Worm (Caenorhabditis elegans): ENCODE results near the gene srz-59.

srz-59 gene

DNA sequence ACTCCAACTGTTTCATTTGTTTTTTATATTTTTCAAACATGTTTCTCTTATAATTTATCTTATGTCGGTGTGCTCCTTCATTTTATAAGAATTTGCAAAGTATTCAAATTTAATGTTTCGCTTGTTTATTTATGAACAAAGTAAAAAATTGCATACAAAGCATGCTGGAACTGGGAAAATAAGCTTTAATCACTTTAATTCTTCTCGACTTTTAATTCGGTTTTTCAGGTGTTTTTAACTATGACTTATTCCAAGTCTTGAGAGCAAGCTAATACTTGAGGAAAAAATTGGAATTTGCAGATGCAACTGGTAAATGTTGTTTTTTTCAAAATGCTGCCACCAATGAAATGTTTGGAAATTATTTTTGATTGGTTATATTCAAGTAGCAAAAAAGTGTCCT is at the start of gene srz-59:
srz-59 (plus strand) TSS at position 301 of the 400 bp plus-strand sequence.
- TF ChIP-seq syd-9 (tag; optimal IDR thresholded peaks at IDR 0.05): no peak
- no peak for TF ChIP-seq sox-2 (GFP tag; IDR thresholded peaks at IDR 0.05)
- no peak for TF ChIP-seq pat-9 (tag; optimal IDR thresholded peaks at IDR 0.05)
- no peak for TF ChIP-seq eyg-1 (tag; optimal IDR thresholded peaks at IDR 0.05)
- TF ChIP-seq che-1 (tag; optimal IDR thresholded peaks at IDR 0.05): no peak
- TF ChIP-seq tbx-7 (tag; optimal IDR thresholded peaks at IDR 0.05): no peak
- TF ChIP-seq ceh-31 (tag; optimal IDR thresholded peaks at IDR 0.05): no peak
- no peak for TF ChIP-seq gmeb-2 (tag; optimal IDR thresholded peaks at IDR 0.05)

DNA sequence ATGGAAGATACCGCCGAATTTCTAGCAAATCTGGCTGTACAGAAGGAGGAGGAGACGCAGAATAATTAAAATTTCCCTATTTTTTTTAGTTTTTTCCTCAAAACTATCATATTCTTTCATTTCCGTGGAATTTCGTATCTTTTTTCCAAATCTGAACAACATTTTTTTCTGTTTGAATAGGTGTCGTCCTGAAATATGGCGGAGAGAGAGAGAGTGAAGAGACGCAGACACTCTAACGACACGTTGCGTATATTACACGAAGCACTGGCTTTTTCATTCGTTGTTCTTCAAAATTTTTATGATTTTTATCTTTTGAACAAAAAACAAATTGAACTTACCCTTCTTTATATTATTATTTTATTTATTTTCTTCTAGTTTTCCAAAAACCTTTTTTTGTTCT is 48.9 kb upstream of the srz-59 start:
- TF ChIP-seq ceh-34 (tag; optimal IDR thresholded peaks at IDR 0.05): no peak
- TF ChIP-seq ets-4 (tag; optimal IDR thresholded peaks at IDR 0.05): no peak
- TF ChIP-seq pat-9 (tag; optimal IDR thresholded peaks at IDR 0.05): no peak
- TF ChIP-seq npax-4 (tag; optimal IDR thresholded peaks at IDR 0.05): no peak
- TF ChIP-seq ceh-45 (GFP tag; IDR thresholded peaks at IDR 0.05): no peak
- TF ChIP-seq nfya-1 (tag; optimal IDR thresholded peaks at IDR 0.05): no peak
- no peak for TF ChIP-seq rnt-1 (tag; optimal IDR thresholded peaks at IDR 0.05)
- no peak for TF ChIP-seq ceh-31 (tag; optimal IDR thresholded peaks at IDR 0.05)
- TF ChIP-seq fax-1 (tag; optimal IDR thresholded peaks at IDR 0.05): no peak
- TF ChIP-seq syd-9 (tag; optimal IDR thresholded peaks at IDR 0.05): no peak
- TF ChIP-seq tbx-7 (tag; optimal IDR thresholded peaks at IDR 0.05): no peak
- no peak for TF ChIP-seq pha-4 (tag; optimal IDR thresholded peaks at IDR 0.05)

DNA sequence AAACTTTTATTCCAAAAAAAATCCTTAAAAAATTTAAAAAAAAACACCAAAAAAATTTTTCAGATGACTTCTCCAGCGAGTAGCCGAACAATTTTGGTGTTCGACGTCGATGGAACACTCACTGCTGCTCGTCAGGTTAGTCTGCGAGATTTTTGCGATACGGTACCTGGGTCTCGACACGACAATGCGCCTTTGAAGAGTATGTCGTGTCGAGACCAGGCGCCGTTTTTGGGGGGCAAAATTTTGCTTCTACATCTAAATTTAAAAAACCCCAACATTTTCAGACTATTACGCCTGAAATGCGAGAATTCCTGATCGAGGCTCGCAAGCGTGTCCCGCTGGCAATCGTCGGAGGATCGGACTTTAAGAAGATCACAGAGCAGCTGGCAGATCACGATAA is 48.4 kb upstream of the srz-59 start, which contains the start of gene F52B11.2:
F52B11.2 (plus strand) TSS at position 64 of the 400 bp plus-strand sequence.
- TF ChIP-seq ref-2 (tag; optimal IDR thresholded peaks at IDR 0.05) (no peak), hlh-13 (GFP tag; optimal IDR thresholded peaks at IDR 0.05) (no peak), fkh-6 (tag; optimal IDR thresholded peaks at IDR 0.05) (no peak), hlh-6 (tag; optimal IDR thresholded peaks at IDR 0.05) (no peak), unc-42 (tag; optimal IDR thresholded peaks at IDR 0.05) (no peak), ceh-22 (tag; optimal IDR thresholded peaks at IDR 0.05) (no peak), unc-3 (GFP tag; conservative IDR thresholded peaks at IDR 0.05) (no peak), unc-3 (tag; optimal IDR thresholded peaks at IDR 0.05) (no peak), sdc-2 (tag; optimal IDR thresholded peaks at IDR 0.05) (no peak), ceh-2 (tag; optimal IDR thresholded peaks at IDR 0.05) (no peak), hlh-8 (tag; optimal IDR thresholded peaks at IDR 0.05) (no peak), elt-4 (tag; optimal IDR thresholded peaks at IDR 0.05) (no peak), ceh-31 (tag; optimal IDR thresholded peaks at IDR 0.05) (no peak), lim-6 (tag; optimal IDR thresholded peaks at IDR 0.05) (no peak), madf-2 (tag; optimal IDR thresholded peaks at IDR 0.05) (no peak), che-1 (tag; optimal IDR thresholded peaks at IDR 0.05) (no peak), ets-4 (tag; optimal IDR thresholded peaks at IDR 0.05) (no peak), ceh-14 (tag; optimal IDR thresholded peaks at IDR 0.05) (no peak)

DNA sequence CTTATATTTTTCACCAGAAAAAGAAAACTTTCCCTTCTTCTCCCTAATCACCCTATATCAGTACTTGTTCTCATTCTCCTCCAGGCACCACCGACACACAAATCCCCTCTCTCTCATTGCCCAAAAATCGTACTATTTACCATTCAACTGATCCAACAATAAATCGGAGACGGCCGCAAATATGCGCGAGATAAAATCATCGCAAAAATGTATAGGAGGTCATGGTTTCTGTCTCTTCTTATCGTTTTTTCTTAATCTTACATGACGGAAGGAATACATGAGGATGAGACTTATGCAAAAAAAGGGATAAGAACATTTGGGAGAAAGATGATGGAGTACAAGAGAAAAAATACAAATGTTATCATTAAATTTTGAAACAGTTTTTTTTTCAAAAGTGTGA is 45.5 kb upstream of the srz-59 start:
- no peak for TF ChIP-seq ceh-48 (tag; optimal IDR thresholded peaks at IDR 0.05)
- no peak for TF ChIP-seq ama-1 (optimal IDR thresholded peaks at IDR 0.05)
- TF ChIP-seq pqm-1 (tag; optimal IDR thresholded peaks at IDR 0.05): no peak
- TF ChIP-seq hlh-13 (GFP tag; optimal IDR thresholded peaks at IDR 0.05): no peak
- TF ChIP-seq elt-2 (tag; optimal IDR thresholded peaks at IDR 0.05): no peak
- no peak for TF ChIP-seq K02D7.2 (tag; optimal IDR thresholded peaks at IDR 0.05)
- no peak for TF ChIP-seq ceh-45 (GFP tag; IDR thresholded peaks at IDR 0.05)
- no peak for TF ChIP-seq pag-3 (tag; optimal IDR thresholded peaks at IDR 0.05; ENCODE audit: borderline replicate concordance)

DNA sequence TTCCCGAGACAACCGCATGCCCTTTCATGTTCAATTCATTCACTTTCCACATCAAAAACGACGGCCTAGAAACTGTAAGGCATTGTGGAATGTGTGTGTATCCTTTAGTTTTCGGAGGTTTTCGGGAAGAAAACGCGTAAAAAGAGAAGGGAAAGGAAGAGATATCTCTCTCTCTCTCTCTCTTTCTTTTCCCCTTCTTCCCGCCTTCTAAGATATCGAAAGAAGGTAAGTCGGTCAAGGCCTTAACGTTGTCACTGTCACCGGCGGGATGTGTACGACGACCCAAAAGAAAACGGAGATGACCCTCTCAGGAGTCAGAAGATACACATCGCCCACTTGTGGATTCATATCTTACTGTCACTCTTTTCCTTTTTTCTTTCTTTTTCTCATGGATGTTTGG is 42.1 kb upstream of the srz-59 start:
- no peak for TF ChIP-seq unc-55 (GFP tag; optimal IDR thresholded peaks at IDR 0.05)
- no peak for TF ChIP-seq hlh-30 (tag; optimal IDR thresholded peaks at IDR 0.05; ENCODE audit: insufficient read depth)
- TF ChIP-seq tbx-2 (tag; optimal IDR thresholded peaks at IDR 0.05): no peak
- no peak for TF ChIP-seq pag-3 (tag; optimal IDR thresholded peaks at IDR 0.05; ENCODE audit: borderline replicate concordance)
- TF ChIP-seq eyg-1 (tag; optimal IDR thresholded peaks at IDR 0.05): no peak
- TF ChIP-seq pat-9 (tag; optimal IDR thresholded peaks at IDR 0.05): no peak
- no peak for TF ChIP-seq ceh-31 (tag; optimal IDR thresholded peaks at IDR 0.05)
- TF ChIP-seq pha-2 (tag; optimal IDR thresholded peaks at IDR 0.05): no peak
- TF ChIP-seq sox-4 (tag; optimal IDR thresholded peaks at IDR 0.05): no peak

All from whole organism, late embryonic.